Fruit fly (Drosophila melanogaster) whole organism, embryonic: Measurements from ENCODE around the gene Tfb4.

Experiments used
- Adf1 ChIP-seq: fragments of 200-800 bp; sonication (Bioruptor generic); IDR thresholded peaks from 2 replicates; pipeline ENCODE4 v1.3.6; 2022; ENCODE audit warnings: missing biosample characterization, missing genetic modification characterization
- Bteb2 ChIP-seq: fragments of 200-800 bp; sonication (Bioruptor generic); optimal IDR thresholded peaks from 2 replicates; lab custom pipeline; 2016; ENCODE audit warnings: missing biosample characterization, missing genetic modification characterization
- CG10654 ChIP-seq: fragments of 200-800 bp; sonication (Bioruptor generic); optimal IDR thresholded peaks from 2 replicates; lab custom pipeline; 2016; ENCODE audit warnings: missing biosample characterization, missing genetic modification characterization
- CG11085 ChIP-seq: fragments of 200-800 bp; sonication (Bioruptor generic); IDR thresholded peaks from 2 replicates; pipeline ENCODE4 v1.3.6; 2022; ENCODE audit warnings: missing biosample characterization, missing genetic modification characterization
- CG11695 ChIP-seq: fragments of 200-800 bp; sonication (Bioruptor generic); IDR thresholded peaks from 3 replicates; pipeline ENCODE4 v1.3.6; 2022; ENCODE audit warnings: missing biosample characterization, missing genetic modification characterization
- CG11723 ChIP-seq: fragments of 200-800 bp; sonication (Bioruptor generic); optimal IDR thresholded peaks from 2 replicates; lab custom pipeline; 2017; ENCODE audit warnings: missing biosample characterization, mild to moderate bottlenecking, missing genetic modification characterization
- CG16863 ChIP-seq: fragments of 200-800 bp; sonication (Bioruptor generic); optimal IDR thresholded peaks from 3 replicates; lab custom pipeline; 2016; ENCODE audit warnings: missing biosample characterization, missing genetic modification characterization
- CG18619 ChIP-seq: fragments of 200-800 bp; sonication (Bioruptor generic); optimal IDR thresholded peaks from 3 replicates; lab custom pipeline; 2017; ENCODE audit warnings: missing biosample characterization, mild to moderate bottlenecking, missing genetic modification characterization
- CG2129 ChIP-seq: fragments of 200-800 bp; sonication (Bioruptor generic); IDR thresholded peaks from 2 replicates; pipeline ENCODE4 v1.3.6; 2022; ENCODE audit warnings: missing biosample characterization, missing genetic modification characterization; ENCODE audit not compliant: partially characterized antibody
- CG30020 ChIP-seq: fragments of 200-800 bp; optimal IDR thresholded peaks from 2 replicates; lab custom pipeline; 2019; ENCODE audit warnings: missing biosample characterization, mild to moderate bottlenecking, missing genetic modification characterization, moderate library complexity
- CG31365 ChIP-seq: fragments of 200-800 bp; sonication (Bioruptor generic); optimal IDR thresholded peaks from 2 replicates; lab custom pipeline; 2018; ENCODE audit warnings: missing biosample characterization, mild to moderate bottlenecking, missing genetic modification characterization
- CG32532 ChIP-seq: fragments of 200-800 bp; sonication (Bioruptor generic); IDR thresholded peaks from 2 replicates; pipeline ENCODE4 v1.3.6; 2022; ENCODE audit warnings: missing biosample characterization, missing genetic modification characterization
- CG33213 ChIP-seq: fragments of 200-800 bp; sonication (Bioruptor generic); optimal IDR thresholded peaks from 3 replicates; lab custom pipeline; 2016; ENCODE audit warnings: missing biosample characterization, missing genetic modification characterization
- CG4730 ChIP-seq: fragments of 200-800 bp; sonication (Bioruptor generic); IDR thresholded peaks from 2 replicates; pipeline ENCODE4 v1.3.6; 2022; ENCODE audit warnings: missing biosample characterization, missing genetic modification characterization
- CG4820 ChIP-seq: fragments of 200-800 bp; sonication (Bioruptor generic); optimal IDR thresholded peaks from 3 replicates; lab custom pipeline; 2016; ENCODE audit warnings: missing biosample characterization, missing genetic modification characterization
- CG5180 ChIP-seq: fragments of 200-800 bp; sonication (Bioruptor generic); optimal IDR thresholded peaks from 3 replicates; lab custom pipeline; 2017; ENCODE audit warnings: missing biosample characterization, missing genetic modification characterization, mild to moderate bottlenecking, moderate library complexity, missing genetic modification reagents
- CG7928 ChIP-seq: fragments of 200-800 bp; sonication (Bioruptor generic); optimal IDR thresholded peaks from 2 replicates; lab custom pipeline; 2017; ENCODE audit warnings: missing biosample characterization, mild to moderate bottlenecking, missing genetic modification characterization
- CG7963 ChIP-seq: fragments of 200-800 bp; sonication (Bioruptor generic); IDR thresholded peaks from 3 replicates; pipeline ENCODE4 v1.3.6; 2022; ENCODE audit warnings: missing biosample characterization, missing genetic modification characterization; ENCODE audit not compliant: partially characterized antibody
- CG8478 ChIP-seq: fragments of >200 bp; optimal IDR thresholded peaks from 2 replicates; lab custom pipeline; 2018
- CG9437 ChIP-seq: fragments of 200-800 bp; sonication (Bioruptor generic); optimal IDR thresholded peaks from 2 replicates; lab custom pipeline; 2018; ENCODE audit warnings: missing biosample characterization, mild to moderate bottlenecking, missing genetic modification characterization
- CG9727 ChIP-seq: fragments of 200-800 bp; sonication (Bioruptor generic); optimal IDR thresholded peaks from 3 replicates; lab custom pipeline; 2017; ENCODE audit warnings: missing biosample characterization, mild to moderate bottlenecking, missing genetic modification characterization
- Dbx ChIP-seq: fragments of 200-800 bp; sonication (Bioruptor generic); IDR thresholded peaks from 3 replicates; pipeline ENCODE4 v1.3.6; 2022; ENCODE audit warnings: missing biosample characterization, missing genetic modification characterization
- Dll ChIP-seq: fragments of 200-800 bp; sonication (Bioruptor generic); IDR thresholded peaks from 4 replicates; pipeline ENCODE4 v1.3.6; 2022; ENCODE audit warnings: missing biosample characterization, missing genetic modification characterization; ENCODE audit not compliant: partially characterized antibody
- Eip74EF ChIP-seq, 2 experiments: fragments of 200-800 bp in 1 of 2; fragments of >200 bp in 1 of 2; sonication (Bioruptor generic) in 1 of 2; optimal IDR thresholded peaks; 2 replicates each; lab custom pipeline; 2017 to 2019; ENCODE audit warnings: missing biosample characterization in 2 of 2, missing genetic modification characterization in 2 of 2, mild to moderate bottlenecking in 1 of 2, moderate library complexity in 1 of 2
- Fer3 ChIP-seq: fragments of 200-800 bp; sonication (Bioruptor generic); optimal IDR thresholded peaks from 2 replicates; lab custom pipeline; 2018; ENCODE audit warnings: missing biosample characterization, mild to moderate bottlenecking, missing genetic modification characterization, moderate library complexity
- MESR4 ChIP-seq: fragments of 200-800 bp; sonication (Bioruptor generic); optimal IDR thresholded peaks from 2 replicates; lab custom pipeline; 2018; ENCODE audit warnings: missing biosample characterization, mild to moderate bottlenecking, missing genetic modification characterization, moderate library complexity
- Mad ChIP-seq: fragments of 200-800 bp; sonication (Bioruptor generic); optimal IDR thresholded peaks from 2 replicates; lab custom pipeline; 2016; ENCODE audit warnings: missing biosample characterization, missing genetic modification characterization
- Neu2 ChIP-seq: fragments of 200-800 bp; sonication (Bioruptor generic); optimal IDR thresholded peaks from 3 replicates; lab custom pipeline; 2016; ENCODE audit warnings: missing biosample characterization, missing genetic modification characterization, borderline replicate concordance
- Nf-YB ChIP-seq: fragments of 200-800 bp; sonication (Bioruptor generic); optimal IDR thresholded peaks from 3 replicates; lab custom pipeline; 2019; ENCODE audit warnings: missing biosample characterization, mild to moderate bottlenecking, missing genetic modification characterization, moderate library complexity
- ac ChIP-seq: fragments of 200-800 bp; sonication (Bioruptor generic); optimal IDR thresholded peaks from 3 replicates; lab custom pipeline; 2017; ENCODE audit warnings: missing biosample characterization, mild to moderate bottlenecking, missing genetic modification characterization
- bcd ChIP-seq: fragments of 200-800 bp; sonication (Bioruptor generic); optimal IDR thresholded peaks from 2 replicates; lab custom pipeline; 2017; ENCODE audit warnings: missing biosample characterization, mild to moderate bottlenecking, missing genetic modification characterization
- bigmax ChIP-seq: fragments of 200-800 bp; sonication (Bioruptor generic); optimal IDR thresholded peaks from 2 replicates; lab custom pipeline; 2018; ENCODE audit warnings: missing biosample characterization, mild to moderate bottlenecking, missing genetic modification characterization
- bowl ChIP-seq: fragments of 200-800 bp; sonication (Bioruptor generic); IDR thresholded peaks from 2 replicates; pipeline ENCODE4 v1.3.6; 2022; ENCODE audit warnings: missing biosample characterization, missing genetic modification characterization
- caup ChIP-seq: fragments of 200-800 bp; sonication (Bioruptor generic); optimal IDR thresholded peaks from 3 replicates; lab custom pipeline; 2017; ENCODE audit warnings: missing biosample characterization, mild to moderate bottlenecking, missing genetic modification characterization, moderate library complexity; ENCODE audit not compliant: severe bottlenecking
- dmrt11E ChIP-seq: fragments of 200-800 bp; sonication (Bioruptor generic); optimal IDR thresholded peaks from 3 replicates; lab custom pipeline; 2018; ENCODE audit warnings: missing biosample characterization, mild to moderate bottlenecking, missing genetic modification characterization, moderate library complexity
- dpn ChIP-seq, 2 experiments: fragments of 200-800 bp; sonication (Bioruptor generic); optimal IDR thresholded peaks; 3 replicates each; lab custom pipeline; 2016; ENCODE audit warnings: missing biosample characterization in 2 of 2, missing genetic modification characterization in 2 of 2
- fu2 ChIP-seq: fragments of 200-800 bp; sonication (Bioruptor generic); optimal IDR thresholded peaks from 2 replicates; lab custom pipeline; 2016; ENCODE audit warnings: missing biosample characterization, missing genetic modification characterization
- gem ChIP-seq: fragments of 200-800 bp; sonication (Bioruptor generic); optimal IDR thresholded peaks from 2 replicates; lab custom pipeline; 2019; ENCODE audit warnings: missing biosample characterization, mild to moderate bottlenecking, missing genetic modification characterization, moderate library complexity
- grn ChIP-seq: fragments of 200-800 bp; sonication (Bioruptor generic); optimal IDR thresholded peaks from 3 replicates; lab custom pipeline; 2017; ENCODE audit warnings: missing biosample characterization, missing genetic modification characterization
- ind ChIP-seq: fragments of 200-800 bp; sonication (Bioruptor generic); optimal IDR thresholded peaks from 3 replicates; lab custom pipeline; 2016; ENCODE audit warnings: missing biosample characterization, missing genetic modification characterization
- nerfin-2 ChIP-seq: fragments of 200-800 bp; sonication (Bioruptor generic); IDR thresholded peaks from 2 replicates; pipeline ENCODE4 v1.3.6; 2022; ENCODE audit warnings: missing biosample characterization, missing genetic modification characterization; ENCODE audit not compliant: partially characterized antibody
- pfk ChIP-seq: fragments of 200-800 bp; sonication (Bioruptor generic); optimal IDR thresholded peaks from 2 replicates; lab custom pipeline; 2018; ENCODE audit warnings: missing biosample characterization, mild to moderate bottlenecking, missing genetic modification characterization, moderate library complexity
- pho ChIP-seq: fragments of 200-800 bp; sonication (Bioruptor generic); optimal IDR thresholded peaks from 2 replicates; lab custom pipeline; 2016; ENCODE audit warnings: missing biosample characterization, missing genetic modification characterization
- seq ChIP-seq: fragments of 200-800 bp; sonication (Bioruptor generic); IDR thresholded peaks from 2 replicates; pipeline ENCODE4 v1.3.6; 2022; ENCODE audit warnings: missing biosample characterization, missing genetic modification characterization
- slbo ChIP-seq: fragments of 200-800 bp; sonication (Bioruptor generic); IDR thresholded peaks from 2 replicates; pipeline ENCODE4 v1.3.6; 2022; ENCODE audit warnings: missing biosample characterization, missing genetic modification characterization
- slou ChIP-seq: fragments of 200-800 bp; sonication (Bioruptor generic); optimal IDR thresholded peaks from 3 replicates; lab custom pipeline; 2016; ENCODE audit warnings: missing biosample characterization, missing genetic modification characterization
- slp2 ChIP-seq: fragments of 200-800 bp; sonication (Bioruptor generic); optimal IDR thresholded peaks from 2 replicates; lab custom pipeline; 2016; ENCODE audit warnings: missing biosample characterization, missing genetic modification characterization
- sna ChIP-seq: fragments of 200-800 bp; sonication (Bioruptor generic); IDR thresholded peaks from 2 replicates; pipeline ENCODE4 v1.3.6; 2022; ENCODE audit warnings: missing biosample characterization, missing genetic modification characterization; ENCODE audit not compliant: partially characterized antibody
- tgo ChIP-seq: fragments of 200-800 bp; sonication (Bioruptor generic); IDR thresholded peaks from 3 replicates; pipeline ENCODE4 v1.3.6; 2022; ENCODE audit warnings: missing biosample characterization, missing genetic modification characterization
- tna ChIP-seq: fragments of 200-800 bp; sonication (Bioruptor generic); IDR thresholded peaks from 2 replicates; pipeline ENCODE4 v1.3.6; 2022; ENCODE audit warnings: missing biosample characterization, missing genetic modification characterization; ENCODE audit not compliant: partially characterized antibody
- zen ChIP-seq: fragments of 200-800 bp; sonication (Bioruptor generic); optimal IDR thresholded peaks from 3 replicates; lab custom pipeline; 2018; ENCODE audit warnings: missing biosample characterization, mild to moderate bottlenecking, missing genetic modification characterization, moderate library complexity

Tfb4 gene

dm6 chr2L:1177522-1177921, 27.0 kb upstream of the Tfb4 start, which contains the start of gene CG4896 (continued):
- TF ChIP-seq CG4820 (GFP tag; lab: Kevin White, UChicago) (no peak), slbo (peak; percentile 61), dpn (GFP tag; optimal IDR thresholded peaks at IDR 0.05; lab: Kevin White, UChicago) (peak; percentile 5 to 7), CG16863 (GFP tag; lab: Kevin White, UChicago) (no peak), tna (GFP tag; lab: Robert Waterston, UW) (peak; percentile 26; the same call in 1 of the 2 replicates), MESR4 (GFP tag; lab: Kevin White, UChicago) (peak; percentile 74), CG32532 (GFP tag; lab: Robert Waterston, UW) (no peak), ac (no peak), bowl (GFP tag; lab: Robert Waterston, UW) (no peak), CG8478 (no peak), CG10654 (GFP tag; lab: Kevin White, UChicago) (no peak), CG9727 (GFP tag; lab: Kevin White, UChicago) (no peak), CG2129 (GFP tag; lab: Robert Waterston, UW) (no peak), grn (GFP tag; lab: Kevin White, UChicago) (no peak), CG11723 (no peak), caup (GFP tag; lab: Kevin White, UChicago) (no peak), CG9437 (GFP tag; lab: Kevin White, UChicago) (no peak), Neu2 (GFP tag; lab: Kevin White, UChicago) (no peak), CG11695 (GFP tag; lab: Robert Waterston, UW) (no peak), CG18619 (GFP tag; lab: Kevin White, UChicago) (no peak), bcd (GFP tag; lab: Kevin White, UChicago) (no peak), sna (0 out of 2 replicates have a peak, but pooled peaks have one; percentile 48), pho (peak; percentile 18), dmrt11E (tag; lab: Kevin White, UChicago) (no peak), Bteb2 (no peak), CG30020 (tag; lab: Kevin White, UChicago) (no peak), Adf1 (GFP tag; lab: Robert Waterston, UW) (no peak), Dbx (0 out of 3 replicates have a peak, but pooled peaks have one; percentile 28), Mad (GFP tag; lab: Kevin White, UChicago) (no peak), slp2 (GFP tag; lab: Kevin White, UChicago) (no peak), CG33213 (GFP tag; lab: Kevin White, UChicago) (peak; percentile 18), nerfin-2 (GFP tag; lab: Robert Waterston, UW) (peak; percentile 62), CG5180 (GFP tag; lab: Kevin White, UChicago) (no peak), pfk (GFP tag; lab: Kevin White, UChicago) (no peak), seq (no peak), ind (GFP tag; lab: Kevin White, UChicago) (no peak), fu2 (GFP tag; lab: Kevin White, UChicago) (peak; percentile 6), Dll (GFP tag; lab: Robert Waterston, UW) (peak; percentile 61; the same call in 3 of the 4 replicates), gem (tag; lab: Kevin White, UChicago) (no peak), Nf-YB (no peak), Fer3 (tag; lab: Kevin White, UChicago) (no peak), bigmax (GFP tag; lab: Kevin White, UChicago) (no peak), zen (no peak), CG4730 (GFP tag; lab: Robert Waterston, UW) (no peak), CG31365 (no peak), tgo (no peak), CG11085 (no peak), Eip74EF (GFP tag; optimal IDR thresholded peaks at IDR 0.05; lab: Kevin White, UChicago) (no peak), slou (GFP tag; lab: Kevin White, UChicago) (no peak), CG7963 (GFP tag; lab: Robert Waterston, UW) (peak; percentile 66; the same call in 2 of the 3 replicates), CG7928 (peak; percentile 90)
